Worm (Caenorhabditis elegans) whole organism, L4 larva: ENCODE measurements around the gene F45F2.9.

Experiments
- F10B5.3 ChIP-seq: sonication (generic microtip); optimal IDR thresholded peaks from 2 replicates; lab custom pipeline; 2016; ENCODE audit warnings: mild to moderate bottlenecking, missing genetic modification characterization, missing compliant biosample characterization
- F26F4.8 ChIP-seq: fragments of 200-800 bp; sonication (Bioruptor generic); conservative IDR thresholded peaks from 2 replicates; pipeline ENCODE4 v1.3.6; 2022; ENCODE audit warnings: missing genetic modification characterization, missing compliant biosample characterization
- F37D6.2 ChIP-seq: sonication (generic microtip); optimal IDR thresholded peaks from 2 replicates; lab custom pipeline; 2016; ENCODE audit warnings: mild to moderate bottlenecking, missing genetic modification characterization, missing compliant biosample characterization
- F44E2.7 ChIP-seq: fragments of 200-800 bp; sonication (Bioruptor generic); IDR thresholded peaks from 2 replicates; pipeline ENCODE4 v2.1.2; 2022; ENCODE audit warnings: missing genetic modification characterization, missing compliant biosample characterization
- R02D3.7 ChIP-seq: fragments of 150-350 bp; sonication (generic microtip); optimal IDR thresholded peaks from 3 replicates; lab custom pipeline; 2014; ENCODE audit warnings: missing biosample characterization, missing genetic modification characterization
- Y105C5A.15 ChIP-seq: fragments of 200-800 bp; sonication (Bioruptor generic); IDR thresholded peaks from 2 replicates; pipeline ENCODE4 v1.3.6; 2022; ENCODE audit warnings: missing genetic modification characterization, missing compliant biosample characterization
- Y48G9A.11 ChIP-seq: fragments of 200-800 bp; sonication (Bioruptor generic); IDR thresholded peaks from 2 replicates; pipeline ENCODE4 v1.3.6; 2022; ENCODE audit warnings: missing genetic modification reagents, missing genetic modification characterization, missing compliant biosample characterization
- ama-1 ChIP-seq: fragments of 150-350 bp; optimal IDR thresholded peaks from 2 replicates; lab custom pipeline; 2014; ENCODE audit warnings: inconsistent platforms, mixed read lengths
- arid-1 ChIP-seq: fragments of 200-800 bp; sonication (Bioruptor generic); conservative IDR thresholded peaks from 2 replicates; pipeline ENCODE4 v1.3.6; 2022; ENCODE audit warnings: missing genetic modification reagents, missing genetic modification characterization, missing compliant biosample characterization
- attf-4 ChIP-seq: sonication (generic microtip); optimal IDR thresholded peaks from 3 replicates; lab custom pipeline; 2017; ENCODE audit warnings: missing biosample characterization, missing genetic modification characterization
- ceh-20 ChIP-seq: fragments of 200-800 bp; sonication (Bioruptor generic); IDR thresholded peaks from 2 replicates; pipeline ENCODE4 v1.3.6; 2022; ENCODE audit warnings: missing genetic modification reagents, missing genetic modification characterization, missing compliant biosample characterization
- ceh-62 ChIP-seq: sonication (generic microtip); optimal IDR thresholded peaks from 2 replicates; lab custom pipeline; 2017; ENCODE audit warnings: missing biosample characterization, missing genetic modification characterization
- ces-1 ChIP-seq: fragments of 150-350 bp; sonication (generic microtip); optimal IDR thresholded peaks from 4 replicates; lab custom pipeline; 2014; ENCODE audit warnings: missing biosample characterization, missing genetic modification reagents, missing genetic modification characterization
- ctbp-1 ChIP-seq: fragments of 200-800 bp; sonication (Bioruptor generic); IDR thresholded peaks from 2 replicates; pipeline ENCODE4 v1.3.6; 2022; ENCODE audit warnings: missing genetic modification reagents, missing genetic modification characterization, missing compliant biosample characterization
- daf-16 ChIP-seq, 3 experiments: sonication (generic microtip); optimal IDR thresholded peaks; 2 replicates each; lab custom pipeline; 2016 to 2017; ENCODE audit warnings: missing genetic modification characterization in 3 of 3, missing genetic modification reagents in 3 of 3, mild to moderate bottlenecking in 2 of 3, missing compliant biosample characterization in 2 of 3, missing biosample characterization in 1 of 3, moderate library complexity in 1 of 3
- daf-19 ChIP-seq: fragments of 200-800 bp; sonication (Bioruptor generic); conservative IDR thresholded peaks from 2 replicates; pipeline ENCODE4 v1.3.6; 2022; ENCODE audit warnings: missing genetic modification characterization, missing compliant biosample characterization
- dmd-6 ChIP-seq: fragments of 200-800 bp; sonication (Bioruptor generic); IDR thresholded peaks from 2 replicates; pipeline ENCODE4 v1.3.6; 2022; ENCODE audit warnings: missing genetic modification reagents, missing genetic modification characterization, missing compliant biosample characterization
- dmd-8 ChIP-seq: fragments of 200-800 bp; sonication (Bioruptor generic); IDR thresholded peaks from 2 replicates; pipeline ENCODE4 v1.3.6; 2022; ENCODE audit warnings: missing genetic modification characterization, missing compliant biosample characterization
- dpl-1 ChIP-seq: fragments of 150-350 bp; optimal IDR thresholded peaks from 2 replicates; lab custom pipeline; 2014; ENCODE audit warnings: missing biosample characterization, missing genetic modification reagents, missing genetic modification characterization
- duxl-1 ChIP-seq: sonication (generic microtip); optimal IDR thresholded peaks from 2 replicates; lab custom pipeline; 2016; ENCODE audit warnings: mild to moderate bottlenecking, missing genetic modification characterization, moderate library complexity, missing compliant biosample characterization; ENCODE audit not compliant: poor library complexity
- dve-1 ChIP-seq: sonication (generic microtip); optimal IDR thresholded peaks from 2 replicates; lab custom pipeline; 2017; ENCODE audit warnings: antibody characterized with exemption, mild to moderate bottlenecking, missing genetic modification characterization, missing compliant biosample characterization; ENCODE audit not compliant: insufficient read depth
- fkh-10 ChIP-seq: fragments of 150-350 bp; optimal IDR thresholded peaks from 2 replicates; lab custom pipeline; 2014; ENCODE audit warnings: missing biosample characterization, missing genetic modification reagents, missing genetic modification characterization
- hlh-30 ChIP-seq: sonication (generic microtip); optimal IDR thresholded peaks from 2 replicates; lab custom pipeline; 2017; ENCODE audit warnings: antibody characterized with exemption, mild to moderate bottlenecking, missing genetic modification characterization, missing compliant biosample characterization; ENCODE audit not compliant: insufficient read depth
- lim-7 ChIP-seq: fragments of 200-800 bp; sonication (Bioruptor generic); IDR thresholded peaks from 2 replicates; pipeline ENCODE4 v1.3.6; 2022; ENCODE audit warnings: missing genetic modification characterization, missing compliant biosample characterization
- lin-13 ChIP-seq: fragments of 150-350 bp; optimal IDR thresholded peaks from 2 replicates; lab custom pipeline; 2014; ENCODE audit warnings: missing biosample characterization, missing genetic modification reagents, missing genetic modification characterization
- lin-38 ChIP-seq: fragments of 200-800 bp; sonication (Bioruptor generic); IDR thresholded peaks from 2 replicates; pipeline ENCODE4 v1.3.6; 2022; ENCODE audit warnings: missing genetic modification reagents, missing genetic modification characterization, missing compliant biosample characterization
- lir-3 ChIP-seq: sonication (generic microtip); optimal IDR thresholded peaks from 2 replicates; lab custom pipeline; 2016; ENCODE audit warnings: mild to moderate bottlenecking, missing genetic modification characterization, missing compliant biosample characterization
- lsy-2 ChIP-seq, 2 experiments: fragments of 150-350 bp in 1 of 2; sonication (generic microtip) in 1 of 2; optimal IDR thresholded peaks; 2 replicates each; lab custom pipeline; 2014 to 2017; ENCODE audit warnings: missing biosample characterization in 2 of 2, missing genetic modification characterization in 2 of 2
- madf-5 ChIP-seq, 2 experiments: fragments of 200-800 bp; sonication (Bioruptor generic); IDR thresholded peaks; 2 replicates each; pipeline ENCODE4 v1.3.6; 2022; ENCODE audit warnings: missing compliant biosample characterization in 2 of 2, missing genetic modification characterization in 2 of 2
- madf-9 ChIP-seq: fragments of 200-800 bp; sonication (Bioruptor generic); conservative IDR thresholded peaks from 2 replicates; pipeline ENCODE4 v1.3.6; 2022; ENCODE audit warnings: missing genetic modification reagents, missing genetic modification characterization, missing compliant biosample characterization
- mdl-1 ChIP-seq, 2 experiments: fragments of 150-350 bp in 1 of 2; sonication (generic microtip) in 1 of 2; optimal IDR thresholded peaks; 2 replicates each; lab custom pipeline; 2014 to 2017; ENCODE audit warnings: missing biosample characterization in 2 of 2, missing genetic modification characterization in 2 of 2
- mdt-29 ChIP-seq: fragments of 200-800 bp; sonication (Bioruptor generic); IDR thresholded peaks from 2 replicates; pipeline ENCODE4 v1.3.6; 2022; ENCODE audit warnings: missing genetic modification reagents, missing genetic modification characterization, missing compliant biosample characterization
- nhr-10 ChIP-seq: fragments of 150-350 bp; optimal IDR thresholded peaks from 2 replicates; lab custom pipeline; 2014; ENCODE audit warnings: missing biosample characterization, missing genetic modification characterization
- nhr-102 ChIP-seq: sonication (generic microtip); optimal IDR thresholded peaks from 2 replicates; lab custom pipeline; 2016; ENCODE audit warnings: mild to moderate bottlenecking, missing genetic modification characterization, moderate library complexity, missing compliant biosample characterization
- nhr-25 ChIP-seq: sonication (generic microtip); optimal IDR thresholded peaks from 2 replicates; lab custom pipeline; 2017; ENCODE audit warnings: missing genetic modification characterization, mild to moderate bottlenecking, missing compliant biosample characterization, antibody characterized with exemption, moderate library complexity, borderline replicate concordance; ENCODE audit not compliant: insufficient read depth
- nhr-48 ChIP-seq: sonication (generic microtip); optimal IDR thresholded peaks from 2 replicates; lab custom pipeline; 2016; ENCODE audit warnings: mild to moderate bottlenecking, missing genetic modification characterization, missing compliant biosample characterization
- pha-4 ChIP-seq, 2 experiments: fragments of 150-350 bp in 1 of 2; fragments of 200-800 bp in 1 of 2; sonication (Bioruptor generic) in 1 of 2; IDR thresholded peaks in 1 of 2; optimal IDR thresholded peaks in 1 of 2; 2 replicates each; pipeline versions ENCODE4 v1.3.6 to Lab custom; 2014 to 2022; ENCODE audit warnings: missing genetic modification characterization in 2 of 2, missing genetic modification reagents in 2 of 2, missing biosample characterization in 1 of 2, missing compliant biosample characterization in 1 of 2
- pqm-1 ChIP-seq: sonication (generic microtip); optimal IDR thresholded peaks from 2 replicates; lab custom pipeline; 2017; ENCODE audit warnings: missing biosample characterization, missing genetic modification characterization
- sdz-12 ChIP-seq: fragments of 200-800 bp; sonication (Bioruptor generic); optimal IDR thresholded peaks from 2 replicates; lab custom pipeline; 2018; ENCODE audit warnings: mild to moderate bottlenecking, missing genetic modification characterization, missing compliant biosample characterization
- set-16 ChIP-seq: fragments of 200-800 bp; sonication (Bioruptor generic); IDR thresholded peaks from 2 replicates; pipeline ENCODE4 v1.3.6; 2022; ENCODE audit warnings: missing genetic modification reagents, missing genetic modification characterization, missing compliant biosample characterization
- snpc-1.2 ChIP-seq: fragments of 200-800 bp; sonication (Bioruptor generic); IDR thresholded peaks from 2 replicates; pipeline ENCODE4 v1.3.6; 2022; ENCODE audit warnings: missing genetic modification reagents, missing genetic modification characterization, missing compliant biosample characterization
- spr-1 ChIP-seq: sonication (generic microtip); optimal IDR thresholded peaks from 2 replicates; lab custom pipeline; 2016; ENCODE audit warnings: mild to moderate bottlenecking, missing genetic modification characterization, missing compliant biosample characterization
- unc-39 ChIP-seq: sonication (generic microtip); optimal IDR thresholded peaks from 2 replicates; lab custom pipeline; 2017; ENCODE audit warnings: missing biosample characterization, missing genetic modification characterization
- unc-62 ChIP-seq, 3 experiments: fragments of 150-350 bp in 1 of 3; sonication (generic microtip); optimal IDR thresholded peaks in 2 of 3; peaks in 1 of 3; 1 replicate in 1 of 3; 2 replicates in 2 of 3; lab custom pipeline; 2014 to 2017; ENCODE audit warnings: missing biosample characterization in 3 of 3, missing genetic modification characterization in 3 of 3, missing genetic modification reagents in 3 of 3, missing genotype in 1 of 3
- vab-7 ChIP-seq: fragments of 200-800 bp; sonication (Bioruptor generic); IDR thresholded peaks from 2 replicates; pipeline ENCODE4 v1.3.6; 2022; ENCODE audit warnings: missing genetic modification reagents, missing genetic modification characterization, missing compliant biosample characterization

Gene F45F2.9

DNA sequence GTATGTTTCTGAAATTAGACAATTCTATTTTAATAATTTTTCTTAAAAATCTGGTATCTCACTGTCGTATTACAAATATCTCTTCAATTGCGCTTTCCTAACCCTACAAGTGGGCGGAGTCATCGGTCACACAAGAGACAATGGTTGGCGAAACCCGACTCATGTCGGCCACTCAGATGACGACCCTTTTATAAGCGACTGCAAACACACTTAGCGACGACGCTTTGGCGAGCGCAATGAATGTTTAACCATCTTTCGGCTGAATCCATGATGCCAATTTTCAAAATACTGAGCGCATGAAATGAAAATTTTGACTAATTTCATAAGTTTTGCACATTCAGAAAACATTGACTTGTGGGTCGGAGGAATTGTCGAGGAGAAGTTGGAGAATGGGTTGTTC, 12.9 kb downstream of the F45F2.9 start (continued):
- peak; percentile 92 for TF ChIP-seq nhr-48 (tag; lab: Kevin White, UChicago)
- TF ChIP-seq set-16 (GFP tag; lab: Robert Waterston, UW): no peak; the same call in 1 of the 2 replicates
- TF ChIP-seq dmd-6 (GFP tag; lab: Robert Waterston, UW): peak; percentile 92; the same call in 1 of the 2 replicates

DNA sequence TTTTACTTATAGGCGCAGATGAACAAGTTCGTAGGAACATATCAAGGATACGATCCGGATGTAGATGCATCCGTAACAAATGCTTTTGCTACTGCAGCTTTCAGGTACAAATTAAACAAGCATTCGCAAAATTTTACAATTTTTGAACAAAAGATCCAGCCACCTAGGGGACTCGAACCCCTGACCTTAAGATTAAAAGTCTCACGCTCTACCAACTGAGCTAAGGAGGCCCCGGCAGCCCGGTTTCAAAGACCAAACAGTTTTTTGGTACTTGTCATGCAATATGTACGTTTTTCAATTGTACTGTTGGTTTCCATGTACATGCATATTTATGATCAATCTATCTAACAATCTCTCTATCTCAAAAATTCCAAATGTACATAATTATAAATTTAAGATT, 13.9 kb downstream of the F45F2.9 start:
- no peak for TF ChIP-seq Y105C5A.15
- peak; percentile 42; the same call in 1 of the 2 replicates for TF ChIP-seq vab-7 (GFP tag; lab: Robert Waterston, UW)
- peak; percentile 47; the same call in 1 of the 2 replicates for TF ChIP-seq arid-1 (GFP tag; lab: Robert Waterston, UW)
- TF ChIP-seq R02D3.7: no peak
- no peak for TF ChIP-seq nhr-48 (tag; lab: Kevin White, UChicago)
- TF ChIP-seq dmd-8 (GFP tag; lab: Robert Waterston, UW): peak; percentile 92
- TF ChIP-seq snpc-1.2 (GFP tag; lab: Robert Waterston, UW): peak; percentile 52; the same call in 1 of the 2 replicates
- TF ChIP-seq lin-13 (GFP tag; lab: Kevin White, UChicago): no peak
- TF ChIP-seq ceh-62 (tag; lab: Kevin White, UChicago): no peak
- TF ChIP-seq set-16 (GFP tag; lab: Robert Waterston, UW): no peak
- TF ChIP-seq F26F4.8 (GFP tag; lab: Robert Waterston, UW): peak; percentile 60; the same call in 1 of the 2 replicates
- no peak for TF ChIP-seq attf-4 (tag; lab: Kevin White, UChicago)
- no peak for TF ChIP-seq ama-1
- no peak for TF ChIP-seq ctbp-1 (GFP tag; lab: Robert Waterston, UW)
- TF ChIP-seq spr-1 (tag; lab: Kevin White, UChicago): no peak
- no peak for TF ChIP-seq unc-62 (GFP tag; optimal IDR thresholded peaks at IDR 0.05 in 1 of 2; lab: Kevin White, UChicago)
- TF ChIP-seq unc-62 (tag; optimal IDR thresholded peaks at IDR 0.05; lab: Kevin White, UChicago): no peak
- TF ChIP-seq daf-16 (GFP tag; optimal IDR thresholded peaks at IDR 0.05; lab: Kevin White, UChicago): peak in 1 of 2 experiments; percentile 8
- no peak for TF ChIP-seq daf-16 (tag; optimal IDR thresholded peaks at IDR 0.05; lab: Kevin White, UChicago)
- TF ChIP-seq mdl-1 (tag; optimal IDR thresholded peaks at IDR 0.05; lab: Kevin White, UChicago): no peak
- peak; percentile 49; the same call in 1 of the 2 replicates for TF ChIP-seq F44E2.7 (GFP tag; lab: Robert Waterston, UW)
- no peak for TF ChIP-seq nhr-102 (tag; lab: Kevin White, UChicago)
- 0 out of 2 replicates have a peak, but pooled peaks have one; percentile 40 for TF ChIP-seq Y48G9A.11
- TF ChIP-seq dve-1 (tag; lab: Kevin White, UChicago): no peak
- TF ChIP-seq nhr-10 (tag; lab: Kevin White, UChicago): no peak
- TF ChIP-seq lim-7 (GFP tag; lab: Robert Waterston, UW): peak; percentile 91
- no peak for TF ChIP-seq F10B5.3 (tag; lab: Kevin White, UChicago)
- TF ChIP-seq F37D6.2 (tag; lab: Kevin White, UChicago): no peak
- TF ChIP-seq sdz-12 (GFP tag; lab: Kevin White, UChicago): no peak
- TF ChIP-seq lir-3 (tag; lab: Kevin White, UChicago): peak; percentile 15
- peak; percentile 66; the same call in 1 of the 2 replicates for TF ChIP-seq daf-19 (GFP tag; lab: Robert Waterston, UW)
- TF ChIP-seq unc-39 (tag; lab: Kevin White, UChicago): no peak
- TF ChIP-seq madf-9 (GFP tag; lab: Robert Waterston, UW): no peak
- no peak for TF ChIP-seq mdt-29 (GFP tag; lab: Robert Waterston, UW)
- TF ChIP-seq hlh-30 (tag; lab: Kevin White, UChicago): no peak
- TF ChIP-seq madf-5 (GFP tag; IDR thresholded peaks at IDR 0.05; lab: Robert Waterston, UW): 0 out of 4 replicates have a peak, but pooled peaks have one; percentile 51 to 66
- peak; percentile 53; the same call in 1 of the 2 replicates for TF ChIP-seq pha-4 (GFP tag; IDR thresholded peaks at IDR 0.05; lab: Robert Waterston, UW)
- no peak for TF ChIP-seq pha-4 (tag; optimal IDR thresholded peaks at IDR 0.05; lab: Kevin White, UChicago)
- no peak for TF ChIP-seq nhr-25 (tag; lab: Kevin White, UChicago)
- no peak for TF ChIP-seq ces-1 (GFP tag; lab: Kevin White, UChicago)
- TF ChIP-seq fkh-10 (GFP tag; lab: Kevin White, UChicago): no peak
- peak; percentile 27 for TF ChIP-seq duxl-1 (tag; lab: Kevin White, UChicago)
- no peak for TF ChIP-seq dpl-1 (GFP tag; lab: Kevin White, UChicago)
- peak; percentile 67 for TF ChIP-seq lin-38 (GFP tag; lab: Robert Waterston, UW)
- TF ChIP-seq lsy-2 (tag; optimal IDR thresholded peaks at IDR 0.05; lab: Kevin White, UChicago): no peak
- TF ChIP-seq ceh-20 (GFP tag; lab: Robert Waterston, UW): peak; percentile 45; the same call in 1 of the 2 replicates
- TF ChIP-seq pqm-1 (tag; lab: Kevin White, UChicago): no peak
